Fruit fly (Drosophila melanogaster) whole organism, embryonic: ENCODE measurements around the gene Tim17b1.

Experiments used
- CG10274 ChIP-seq: fragments of 200-800 bp; sonication (Bioruptor generic); optimal IDR thresholded peaks from 3 replicates; lab custom pipeline; 2017; ENCODE audit warnings: missing biosample characterization, mild to moderate bottlenecking, missing genetic modification characterization
- CG10543 ChIP-seq: fragments of 200-800 bp; sonication (Bioruptor generic); optimal IDR thresholded peaks from 3 replicates; lab custom pipeline; 2017; ENCODE audit warnings: missing biosample characterization, mild to moderate bottlenecking, missing genetic modification characterization, moderate library complexity
- CG10979 ChIP-seq: fragments of 200-800 bp; sonication (Bioruptor generic); optimal IDR thresholded peaks from 2 replicates; lab custom pipeline; 2018; ENCODE audit warnings: missing biosample characterization, mild to moderate bottlenecking, missing genetic modification characterization, moderate library complexity
- CG13123 ChIP-seq: fragments of 200-800 bp; sonication (Bioruptor generic); optimal IDR thresholded peaks from 2 replicates; lab custom pipeline; 2016; ENCODE audit warnings: missing biosample characterization, missing genetic modification characterization
- CG14014 ChIP-seq: fragments of 200-800 bp; sonication (Bioruptor generic); IDR thresholded peaks from 2 replicates; pipeline ENCODE4 v1.3.6; 2022; ENCODE audit warnings: missing biosample characterization, missing genetic modification characterization
- CG15269 ChIP-seq: fragments of 200-800 bp; sonication (Bioruptor generic); optimal IDR thresholded peaks from 2 replicates; lab custom pipeline; 2018; ENCODE audit warnings: missing biosample characterization, mild to moderate bottlenecking, missing genetic modification characterization, moderate library complexity
- CG17361 ChIP-seq: fragments of 200-800 bp; sonication (Bioruptor generic); IDR thresholded peaks from 3 replicates; pipeline ENCODE4 v1.3.6; 2022; ENCODE audit warnings: missing biosample characterization, missing genetic modification characterization
- CG17612 ChIP-seq: fragments of 200-800 bp; sonication (Bioruptor generic); IDR thresholded peaks from 2 replicates; pipeline ENCODE4 v1.3.6; 2022; ENCODE audit warnings: missing biosample characterization, missing genetic modification characterization
- CG2116 ChIP-seq: fragments of 200-800 bp; sonication (Bioruptor generic); optimal IDR thresholded peaks from 3 replicates; lab custom pipeline; 2018; ENCODE audit warnings: missing biosample characterization, mild to moderate bottlenecking, missing genetic modification characterization
- CG2712 ChIP-seq: fragments of 200-800 bp; optimal IDR thresholded peaks from 3 replicates; lab custom pipeline; 2019; ENCODE audit warnings: missing biosample characterization, mild to moderate bottlenecking, missing genetic modification characterization, moderate library complexity
- CG30020 ChIP-seq: fragments of 200-800 bp; optimal IDR thresholded peaks from 2 replicates; lab custom pipeline; 2019; ENCODE audit warnings: missing biosample characterization, mild to moderate bottlenecking, missing genetic modification characterization, moderate library complexity
- CG4854 ChIP-seq: fragments of 200-800 bp; sonication (Bioruptor generic); optimal IDR thresholded peaks from 2 replicates; lab custom pipeline; 2016; ENCODE audit warnings: missing biosample characterization, missing genetic modification characterization, inconsistent platforms
- CG5245 ChIP-seq: fragments of 200-800 bp; sonication (Bioruptor generic); optimal IDR thresholded peaks from 3 replicates; lab custom pipeline; 2016; ENCODE audit warnings: missing biosample characterization, missing genetic modification characterization
- CG7987 ChIP-seq: fragments of 200-800 bp; sonication (Bioruptor generic); optimal IDR thresholded peaks from 2 replicates; lab custom pipeline; 2018; ENCODE audit warnings: missing biosample characterization, mild to moderate bottlenecking, missing genetic modification characterization, moderate library complexity
- CG8281 ChIP-seq: fragments of 200-800 bp; sonication (Bioruptor generic); optimal IDR thresholded peaks from 2 replicates; lab custom pipeline; 2018; ENCODE audit warnings: missing biosample characterization, mild to moderate bottlenecking, missing genetic modification characterization, moderate library complexity
- CG8290 ChIP-seq, 3 experiments: fragments of 200-800 bp; sonication (Bioruptor generic); optimal IDR thresholded peaks; 2 replicates each; lab custom pipeline; 2016 to 2019; ENCODE audit warnings: missing biosample characterization in 3 of 3, missing genetic modification characterization in 3 of 3, mild to moderate bottlenecking in 2 of 3, moderate library complexity in 1 of 3
- CG8944 ChIP-seq: fragments of 200-800 bp; sonication (Bioruptor generic); optimal IDR thresholded peaks from 3 replicates; lab custom pipeline; 2016; ENCODE audit warnings: missing biosample characterization, missing genetic modification characterization
- CTCF ChIP-seq: fragments of 200-800 bp; sonication (Bioruptor generic); optimal IDR thresholded peaks from 2 replicates; lab custom pipeline; 2017; ENCODE audit warnings: missing biosample characterization, mild to moderate bottlenecking, missing genetic modification characterization, moderate library complexity
- CrebB ChIP-seq: fragments of 200-800 bp; sonication (Bioruptor generic); optimal IDR thresholded peaks from 3 replicates; lab custom pipeline; 2018; ENCODE audit warnings: missing biosample characterization, mild to moderate bottlenecking, missing genetic modification characterization
- Dek ChIP-seq: fragments of 200-800 bp; sonication (Bioruptor generic); optimal IDR thresholded peaks from 3 replicates; lab custom pipeline; 2019; ENCODE audit warnings: missing biosample characterization, mild to moderate bottlenecking, missing genetic modification characterization, moderate library complexity
- Fer1 ChIP-seq: fragments of 200-800 bp; sonication (Bioruptor generic); optimal IDR thresholded peaks from 2 replicates; lab custom pipeline; 2017; ENCODE audit warnings: missing biosample characterization, mild to moderate bottlenecking, missing genetic modification characterization
- HHEX ChIP-seq: fragments of 200-800 bp; sonication (Bioruptor generic); optimal IDR thresholded peaks from 3 replicates; lab custom pipeline; 2017; ENCODE audit warnings: missing biosample characterization, mild to moderate bottlenecking, missing genetic modification characterization, missing genetic modification reagents
- Lim3 ChIP-seq: fragments of 200-800 bp; sonication (Bioruptor generic); IDR thresholded peaks from 2 replicates; pipeline ENCODE4 v1.3.6; 2022; ENCODE audit warnings: missing biosample characterization, missing genetic modification characterization
- NK7.1 ChIP-seq: fragments of 200-800 bp; sonication (Bioruptor generic); optimal IDR thresholded peaks from 3 replicates; lab custom pipeline; 2016; ENCODE audit warnings: missing biosample characterization, missing genetic modification characterization
- Nf-YA ChIP-seq: fragments of 200-800 bp; sonication (Bioruptor generic); IDR thresholded peaks from 2 replicates; pipeline ENCODE4 v1.3.6; 2022; ENCODE audit warnings: missing biosample characterization, missing genetic modification characterization
- Optix ChIP-seq: fragments of 200-800 bp; sonication (Bioruptor generic); IDR thresholded peaks from 3 replicates; pipeline ENCODE4 v1.3.6; 2022; ENCODE audit warnings: missing biosample characterization, missing genetic modification characterization
- Sox102F ChIP-seq: fragments of 200-800 bp; sonication (Bioruptor generic); optimal IDR thresholded peaks from 2 replicates; lab custom pipeline; 2018; ENCODE audit warnings: missing biosample characterization, mild to moderate bottlenecking, missing genetic modification characterization, moderate library complexity
- Sry-β ChIP-seq: fragments of 200-800 bp; sonication (Bioruptor generic); optimal IDR thresholded peaks from 2 replicates; lab custom pipeline; 2018; ENCODE audit warnings: missing biosample characterization, mild to moderate bottlenecking, missing genetic modification characterization, moderate library complexity
- Ssrp ChIP-seq: fragments of 200-800 bp; sonication (Bioruptor generic); optimal IDR thresholded peaks from 2 replicates; lab custom pipeline; 2018; ENCODE audit warnings: missing biosample characterization, mild to moderate bottlenecking, missing genetic modification characterization, moderate library complexity
- TFAM ChIP-seq: fragments of 200-800 bp; sonication (Bioruptor generic); optimal IDR thresholded peaks from 2 replicates; lab custom pipeline; 2017; ENCODE audit warnings: missing biosample characterization, missing genetic modification characterization, inconsistent platforms
- Taf1 ChIP-seq: fragments of 200-800 bp; sonication (Bioruptor generic); IDR thresholded peaks from 2 replicates; pipeline ENCODE4 v1.3.6; 2022; ENCODE audit warnings: missing biosample characterization, missing genetic modification characterization
- bcd ChIP-seq: fragments of 200-800 bp; sonication (Bioruptor generic); optimal IDR thresholded peaks from 2 replicates; lab custom pipeline; 2017; ENCODE audit warnings: missing biosample characterization, mild to moderate bottlenecking, missing genetic modification characterization
- chm ChIP-seq: fragments of 200-800 bp; sonication (Bioruptor generic); IDR thresholded peaks from 2 replicates; pipeline ENCODE4 v1.3.6; 2022; ENCODE audit warnings: missing biosample characterization, missing genetic modification characterization
- dati ChIP-seq: fragments of 200-800 bp; sonication (Bioruptor generic); IDR thresholded peaks from 2 replicates; pipeline ENCODE4 v1.3.6; 2022; ENCODE audit warnings: missing biosample characterization, missing genetic modification characterization
- gem ChIP-seq: fragments of 200-800 bp; sonication (Bioruptor generic); optimal IDR thresholded peaks from 2 replicates; lab custom pipeline; 2019; ENCODE audit warnings: missing biosample characterization, mild to moderate bottlenecking, missing genetic modification characterization, moderate library complexity
- gfzf ChIP-seq: fragments of 200-800 bp; sonication (Bioruptor generic); optimal IDR thresholded peaks from 2 replicates; lab custom pipeline; 2016; ENCODE audit warnings: missing biosample characterization, mild to moderate bottlenecking, missing genetic modification characterization, moderate library complexity
- hb ChIP-seq: fragments of 200-800 bp; sonication (Bioruptor generic); IDR thresholded peaks from 3 replicates; pipeline ENCODE4 v1.3.6; 2022; ENCODE audit warnings: missing biosample characterization, missing genetic modification characterization; ENCODE audit not compliant: partially characterized antibody
- jing ChIP-seq: fragments of 200-800 bp; sonication (Bioruptor generic); optimal IDR thresholded peaks from 2 replicates; lab custom pipeline; 2018; ENCODE audit warnings: missing biosample characterization, mild to moderate bottlenecking, missing genetic modification characterization
- kah ChIP-seq: fragments of 200-800 bp; sonication (Bioruptor generic); optimal IDR thresholded peaks from 2 replicates; lab custom pipeline; 2018; ENCODE audit warnings: missing biosample characterization, mild to moderate bottlenecking, missing genetic modification characterization
- lbe ChIP-seq: fragments of 200-800 bp; sonication (Bioruptor generic); optimal IDR thresholded peaks from 2 replicates; lab custom pipeline; 2016; ENCODE audit warnings: missing biosample characterization, mild to moderate bottlenecking, missing genetic modification characterization
- nmo ChIP-seq: fragments of 200-800 bp; sonication (Bioruptor generic); optimal IDR thresholded peaks from 2 replicates; lab custom pipeline; 2018; ENCODE audit warnings: missing biosample characterization, mild to moderate bottlenecking, missing genetic modification characterization, moderate library complexity
- oc ChIP-seq: fragments of 200-800 bp; sonication (Bioruptor generic); optimal IDR thresholded peaks from 2 replicates; lab custom pipeline; 2018; ENCODE audit warnings: missing biosample characterization, mild to moderate bottlenecking, missing genetic modification characterization, moderate library complexity
- onecut ChIP-seq: fragments of 200-800 bp; sonication (Bioruptor generic); IDR thresholded peaks from 2 replicates; pipeline ENCODE4 v1.3.6; 2022; ENCODE audit warnings: missing biosample characterization, missing genetic modification characterization
- pum ChIP-seq: fragments of 200-800 bp; sonication (Bioruptor generic); optimal IDR thresholded peaks from 2 replicates; lab custom pipeline; 2016; ENCODE audit warnings: missing biosample characterization, missing genetic modification characterization
- ranshi ChIP-seq: fragments of 200-800 bp; sonication (Bioruptor generic); IDR thresholded peaks from 2 replicates; pipeline ENCODE4 v1.3.6; 2022; ENCODE audit warnings: missing biosample characterization, missing genetic modification characterization
- sens-2 ChIP-seq: fragments of 200-800 bp; sonication (Bioruptor generic); IDR thresholded peaks from 2 replicates; pipeline ENCODE4 v1.3.6; 2022; ENCODE audit warnings: missing biosample characterization, missing genetic modification characterization
- sima ChIP-seq: fragments of 200-800 bp; sonication (Bioruptor generic); optimal IDR thresholded peaks from 2 replicates; lab custom pipeline; 2016; ENCODE audit warnings: missing biosample characterization, missing genetic modification characterization
- slou ChIP-seq: fragments of 200-800 bp; sonication (Bioruptor generic); optimal IDR thresholded peaks from 3 replicates; lab custom pipeline; 2016; ENCODE audit warnings: missing biosample characterization, missing genetic modification characterization
- vvl ChIP-seq: fragments of 200-800 bp; sonication (Bioruptor generic); IDR thresholded peaks from 2 replicates; pipeline ENCODE4 v1.3.6; 2022; ENCODE audit warnings: missing biosample characterization, missing genetic modification characterization
- zf30C ChIP-seq: fragments of 200-800 bp; sonication (Bioruptor generic); optimal IDR thresholded peaks from 3 replicates; lab custom pipeline; 2018; ENCODE audit warnings: missing biosample characterization, mild to moderate bottlenecking, missing genetic modification characterization
- zfh1 ChIP-seq: fragments of 200-800 bp; sonication (Bioruptor generic); IDR thresholded peaks from 3 replicates; pipeline ENCODE4 v1.3.6; 2022; ENCODE audit warnings: missing biosample characterization, missing genetic modification characterization

The Tim17b1 gene

dm6 chr3R:5280380-5280779, 19.6 kb upstream of the Tim17b1 start:
- TF ChIP-seq CG17361 (GFP tag; lab: Robert Waterston, UW) = no peak
- TF ChIP-seq Lim3 (GFP tag; lab: Robert Waterston, UW) = no peak
- TF ChIP-seq CG7987 (GFP tag; lab: Kevin White, UChicago) = no peak
- no peak for TF ChIP-seq CG14014
- no peak for TF ChIP-seq gem (tag; lab: Kevin White, UChicago)
- no peak for TF ChIP-seq CG2712 (tag; lab: Kevin White, UChicago)
- no peak for TF ChIP-seq HHEX
- no peak for TF ChIP-seq CG5245
- TF ChIP-seq CG17612 (GFP tag; lab: Robert Waterston, UW) = no peak

dm6 chr3R:5281094-5281493, 18.9 kb upstream of the Tim17b1 start:
- TF ChIP-seq CG8281 (tag; lab: Kevin White, UChicago) = no peak
- TF ChIP-seq chm (GFP tag; lab: Robert Waterston, UW) = no peak
- no peak for TF ChIP-seq Fer1
- no peak for TF ChIP-seq oc
- no peak for TF ChIP-seq CG7987 (GFP tag; lab: Kevin White, UChicago)
- no peak for TF ChIP-seq CG30020 (tag; lab: Kevin White, UChicago)
- TF ChIP-seq kah (GFP tag; lab: Kevin White, UChicago) = no peak
- no peak for TF ChIP-seq CTCF (GFP tag; lab: Kevin White, UChicago)
- TF ChIP-seq CG8944 (GFP tag; lab: Kevin White, UChicago) = no peak
- TF ChIP-seq pum (GFP tag; lab: Kevin White, UChicago) = no peak
- TF ChIP-seq bcd (GFP tag; lab: Kevin White, UChicago) = no peak
- TF ChIP-seq NK7.1 = no peak
- TF ChIP-seq zfh1 = no peak
- no peak for TF ChIP-seq sens-2 (GFP tag; lab: Robert Waterston, UW)
- TF ChIP-seq ranshi (GFP tag; lab: Robert Waterston, UW) = no peak
- TF ChIP-seq Sox102F (GFP tag; lab: Kevin White, UChicago) = no peak
- TF ChIP-seq Nf-YA (GFP tag; lab: Robert Waterston, UW) = no peak
- no peak; the same call in 2 of the 3 replicates for TF ChIP-seq Optix (GFP tag; lab: Robert Waterston, UW)
- no peak for TF ChIP-seq CG15269
- no peak for TF ChIP-seq Dek (tag; lab: Kevin White, UChicago)
- no peak for TF ChIP-seq CG13123 (GFP tag; lab: Kevin White, UChicago)
- TF ChIP-seq CrebB (tag; lab: Kevin White, UChicago) = no peak
- no peak for TF ChIP-seq Ssrp
- TF ChIP-seq vvl (GFP tag; lab: Robert Waterston, UW) = no peak
- no peak for TF ChIP-seq nmo (GFP tag; lab: Kevin White, UChicago)
- TF ChIP-seq CG10274 (GFP tag; lab: Kevin White, UChicago) = no peak
- TF ChIP-seq zf30C = no peak
- TF ChIP-seq hb (GFP tag; lab: Robert Waterston, UW) = no peak
- TF ChIP-seq dati = no peak
- TF ChIP-seq CG2116 = no peak
- no peak for TF ChIP-seq CG10543 (GFP tag; lab: Kevin White, UChicago)
- TF ChIP-seq CG8290 (GFP tag; optimal IDR thresholded peaks at IDR 0.05; lab: Kevin White, UChicago) = no peak
- TF ChIP-seq CG8290 (tag; optimal IDR thresholded peaks at IDR 0.05; lab: Kevin White, UChicago) = peak in 1 of 2 experiments; percentile 12
- no peak for TF ChIP-seq gfzf (GFP tag; lab: Kevin White, UChicago)
- TF ChIP-seq CG10979 (tag; lab: Kevin White, UChicago) = no peak
- TF ChIP-seq sima = no peak
- TF ChIP-seq CG4854 = no peak
- TF ChIP-seq Taf1 (GFP tag; lab: Robert Waterston, UW) = no peak
- no peak for TF ChIP-seq jing
- TF ChIP-seq lbe (GFP tag; lab: Kevin White, UChicago) = peak; percentile 64
- TF ChIP-seq onecut = no peak
- TF ChIP-seq TFAM (GFP tag; lab: Kevin White, UChicago) = no peak
- TF ChIP-seq CG14014 = no peak
- no peak for TF ChIP-seq slou (GFP tag; lab: Kevin White, UChicago)
- TF ChIP-seq Sry-β (GFP tag; lab: Kevin White, UChicago) = no peak
